Worm (Caenorhabditis elegans) whole organism, L4 larva: Measurements from ENCODE around the gene K02H11.9.
"Not testable (repeated sequence)": the region's sequence is repeated elsewhere in the genome, so short reads cannot be mapped to it uniquely, and the experiment has no call there.

ENCODE experiments used
- D1046.2 ChIP-seq: fragments of 200-800 bp; sonication (Bioruptor generic); IDR thresholded peaks from 2 replicates; pipeline ENCODE4 v1.3.6; 2022; ENCODE audit warnings: missing genetic modification characterization, missing compliant biosample characterization
- F26F4.8 ChIP-seq: fragments of 200-800 bp; sonication (Bioruptor generic); conservative IDR thresholded peaks from 2 replicates; pipeline ENCODE4 v1.3.6; 2022; ENCODE audit warnings: missing genetic modification characterization, missing compliant biosample characterization
- F44E2.7 ChIP-seq: fragments of 200-800 bp; sonication (Bioruptor generic); IDR thresholded peaks from 2 replicates; pipeline ENCODE4 v2.1.2; 2022; ENCODE audit warnings: missing genetic modification characterization, missing compliant biosample characterization
- Y48G9A.11 ChIP-seq: fragments of 200-800 bp; sonication (Bioruptor generic); IDR thresholded peaks from 2 replicates; pipeline ENCODE4 v1.3.6; 2022; ENCODE audit warnings: missing genetic modification reagents, missing genetic modification characterization, missing compliant biosample characterization
- Y5F2A.4 ChIP-seq: fragments of 200-800 bp; sonication (Bioruptor generic); optimal IDR thresholded peaks from 2 replicates; lab custom pipeline; 2018; ENCODE audit warnings: mild to moderate bottlenecking, missing genetic modification characterization, missing compliant biosample characterization
- Y75B8A.6 ChIP-seq: fragments of 200-800 bp; sonication (Bioruptor generic); IDR thresholded peaks from 2 replicates; pipeline ENCODE4 v1.3.6; 2022; ENCODE audit warnings: missing genetic modification reagents, missing genetic modification characterization, missing compliant biosample characterization
- ZK337.2 ChIP-seq: fragments of 200-800 bp; sonication (Bioruptor generic); IDR thresholded peaks from 2 replicates; pipeline ENCODE4 v1.3.6; 2022; ENCODE audit warnings: missing genetic modification reagents, missing genetic modification characterization, missing compliant biosample characterization
- arid-1 ChIP-seq: fragments of 200-800 bp; sonication (Bioruptor generic); conservative IDR thresholded peaks from 2 replicates; pipeline ENCODE4 v1.3.6; 2022; ENCODE audit warnings: missing genetic modification reagents, missing genetic modification characterization, missing compliant biosample characterization
- ceh-20 ChIP-seq: fragments of 200-800 bp; sonication (Bioruptor generic); IDR thresholded peaks from 2 replicates; pipeline ENCODE4 v1.3.6; 2022; ENCODE audit warnings: missing genetic modification reagents, missing genetic modification characterization, missing compliant biosample characterization
- ceh-32 ChIP-seq: sonication (generic microtip); optimal IDR thresholded peaks from 2 replicates; lab custom pipeline; 2016; ENCODE audit warnings: mild to moderate bottlenecking, missing genetic modification characterization, missing compliant biosample characterization; ENCODE audit not compliant: poor library complexity
- ceh-44 ChIP-seq: fragments of 200-800 bp; sonication (Bioruptor generic); IDR thresholded peaks from 2 replicates; pipeline ENCODE4 v1.3.6; 2022; ENCODE audit warnings: missing genetic modification reagents, missing genetic modification characterization, missing compliant biosample characterization
- ctbp-1 ChIP-seq: fragments of 200-800 bp; sonication (Bioruptor generic); IDR thresholded peaks from 2 replicates; pipeline ENCODE4 v1.3.6; 2022; ENCODE audit warnings: missing genetic modification reagents, missing genetic modification characterization, missing compliant biosample characterization
- dmd-6 ChIP-seq: fragments of 200-800 bp; sonication (Bioruptor generic); IDR thresholded peaks from 2 replicates; pipeline ENCODE4 v1.3.6; 2022; ENCODE audit warnings: missing genetic modification reagents, missing genetic modification characterization, missing compliant biosample characterization
- dmd-8 ChIP-seq: fragments of 200-800 bp; sonication (Bioruptor generic); IDR thresholded peaks from 2 replicates; pipeline ENCODE4 v1.3.6; 2022; ENCODE audit warnings: missing genetic modification characterization, missing compliant biosample characterization
- dmd-9 ChIP-seq: fragments of 200-800 bp; sonication (Bioruptor generic); IDR thresholded peaks from 2 replicates; pipeline ENCODE4 v1.3.6; 2022; ENCODE audit warnings: missing genetic modification reagents, missing genetic modification characterization, missing compliant biosample characterization
- dpl-1 ChIP-seq: fragments of 150-350 bp; optimal IDR thresholded peaks from 2 replicates; lab custom pipeline; 2014; ENCODE audit warnings: missing biosample characterization, missing genetic modification reagents, missing genetic modification characterization
- egl-43 ChIP-seq: fragments of 200-800 bp; sonication (Bioruptor generic); IDR thresholded peaks from 2 replicates; pipeline ENCODE4 v1.3.6; 2022; ENCODE audit warnings: missing genetic modification reagents, missing genetic modification characterization, missing compliant biosample characterization
- hif-1 ChIP-seq, 2 experiments: sonication (generic microtip); optimal IDR thresholded peaks; 2 replicates each; lab custom pipeline; 2016 to 2017; ENCODE audit warnings: missing compliant biosample characterization in 2 of 2, missing genetic modification characterization in 2 of 2, missing genetic modification reagents in 2 of 2, missing genotype in 2 of 2, mild to moderate bottlenecking in 1 of 2
- hmg-1.1 ChIP-seq: fragments of 200-800 bp; sonication (Bioruptor generic); IDR thresholded peaks from 2 replicates; pipeline ENCODE4 v1.3.6; 2022; ENCODE audit warnings: missing genetic modification reagents, missing genetic modification characterization, missing compliant biosample characterization
- jun-1 ChIP-seq: fragments of 150-350 bp; optimal IDR thresholded peaks from 2 replicates; lab custom pipeline; 2014; ENCODE audit warnings: missing biosample characterization, missing genetic modification reagents, missing genetic modification characterization
- lin-1 ChIP-seq: fragments of 200-800 bp; sonication (Bioruptor generic); IDR thresholded peaks from 2 replicates; pipeline ENCODE4 v1.3.6; 2022; ENCODE audit warnings: missing genetic modification reagents, missing genetic modification characterization, missing compliant biosample characterization
- lin-13 ChIP-seq: fragments of 150-350 bp; optimal IDR thresholded peaks from 2 replicates; lab custom pipeline; 2014; ENCODE audit warnings: missing biosample characterization, missing genetic modification reagents, missing genetic modification characterization
- lin-38 ChIP-seq: fragments of 200-800 bp; sonication (Bioruptor generic); IDR thresholded peaks from 2 replicates; pipeline ENCODE4 v1.3.6; 2022; ENCODE audit warnings: missing genetic modification reagents, missing genetic modification characterization, missing compliant biosample characterization
- madf-5 ChIP-seq, 2 experiments: fragments of 200-800 bp; sonication (Bioruptor generic); IDR thresholded peaks; 2 replicates each; pipeline ENCODE4 v1.3.6; 2022; ENCODE audit warnings: missing compliant biosample characterization in 2 of 2, missing genetic modification characterization in 2 of 2
- madf-9 ChIP-seq: fragments of 200-800 bp; sonication (Bioruptor generic); conservative IDR thresholded peaks from 2 replicates; pipeline ENCODE4 v1.3.6; 2022; ENCODE audit warnings: missing genetic modification reagents, missing genetic modification characterization, missing compliant biosample characterization
- mdt-29 ChIP-seq: fragments of 200-800 bp; sonication (Bioruptor generic); IDR thresholded peaks from 2 replicates; pipeline ENCODE4 v1.3.6; 2022; ENCODE audit warnings: missing genetic modification reagents, missing genetic modification characterization, missing compliant biosample characterization
- mxl-2 ChIP-seq: fragments of 200-800 bp; sonication (Bioruptor generic); conservative IDR thresholded peaks from 2 replicates; pipeline ENCODE4 v1.3.6; 2022; ENCODE audit warnings: missing genetic modification reagents, missing genetic modification characterization, missing compliant biosample characterization
- nhr-11 ChIP-seq: fragments of 150-350 bp; optimal IDR thresholded peaks from 2 replicates; lab custom pipeline; 2014; ENCODE audit warnings: missing biosample characterization, missing genetic modification characterization
- nhr-25 ChIP-seq: sonication (generic microtip); optimal IDR thresholded peaks from 2 replicates; lab custom pipeline; 2017; ENCODE audit warnings: missing genetic modification characterization, mild to moderate bottlenecking, missing compliant biosample characterization, antibody characterized with exemption, moderate library complexity, borderline replicate concordance; ENCODE audit not compliant: insufficient read depth
- nhr-41 ChIP-seq: fragments of 200-800 bp; sonication (Bioruptor generic); IDR thresholded peaks from 2 replicates; pipeline ENCODE4 v1.3.6; 2022; ENCODE audit warnings: missing genetic modification reagents, missing genetic modification characterization, missing compliant biosample characterization
- pha-4 ChIP-seq, 2 experiments: fragments of 150-350 bp in 1 of 2; fragments of 200-800 bp in 1 of 2; sonication (Bioruptor generic) in 1 of 2; IDR thresholded peaks in 1 of 2; optimal IDR thresholded peaks in 1 of 2; 2 replicates each; pipeline versions ENCODE4 v1.3.6 to Lab custom; 2014 to 2022; ENCODE audit warnings: missing genetic modification characterization in 2 of 2, missing genetic modification reagents in 2 of 2, missing biosample characterization in 1 of 2, missing compliant biosample characterization in 1 of 2
- php-3 ChIP-seq: fragments of 200-800 bp; sonication (Bioruptor generic); IDR thresholded peaks from 2 replicates; pipeline ENCODE4 v1.3.6; 2022; ENCODE audit warnings: missing genetic modification reagents, missing genetic modification characterization, missing compliant biosample characterization
- saeg-2 ChIP-seq: fragments of 200-800 bp; sonication (Bioruptor generic); IDR thresholded peaks from 2 replicates; pipeline ENCODE4 v1.3.6; 2022; ENCODE audit warnings: missing genetic modification reagents, missing genetic modification characterization, missing compliant biosample characterization
- snpc-1.2 ChIP-seq: fragments of 200-800 bp; sonication (Bioruptor generic); IDR thresholded peaks from 2 replicates; pipeline ENCODE4 v1.3.6; 2022; ENCODE audit warnings: missing genetic modification reagents, missing genetic modification characterization, missing compliant biosample characterization
- tra-1 ChIP-seq: fragments of 200-800 bp; sonication (Bioruptor generic); IDR thresholded peaks from 2 replicates; pipeline ENCODE4 v1.3.6; 2022; ENCODE audit warnings: missing genetic modification reagents, missing genetic modification characterization, missing compliant biosample characterization
- unc-130 ChIP-seq: sonication (generic microtip); optimal IDR thresholded peaks from 2 replicates; lab custom pipeline; 2016; ENCODE audit warnings: missing genetic modification reagents, missing genetic modification characterization, missing compliant biosample characterization
- vab-7 ChIP-seq: fragments of 200-800 bp; sonication (Bioruptor generic); IDR thresholded peaks from 2 replicates; pipeline ENCODE4 v1.3.6; 2022; ENCODE audit warnings: missing genetic modification reagents, missing genetic modification characterization, missing compliant biosample characterization
- zfp-2 ChIP-seq: sonication (generic microtip); optimal IDR thresholded peaks from 2 replicates; lab custom pipeline; 2016; ENCODE audit warnings: mild to moderate bottlenecking, missing genetic modification characterization, missing compliant biosample characterization
- zip-11 ChIP-seq: fragments of 200-800 bp; sonication (Bioruptor generic); IDR thresholded peaks from 2 replicates; pipeline ENCODE4 v1.3.6; 2022; ENCODE audit warnings: missing genetic modification characterization, missing compliant biosample characterization

Gene K02H11.9

DNA sequence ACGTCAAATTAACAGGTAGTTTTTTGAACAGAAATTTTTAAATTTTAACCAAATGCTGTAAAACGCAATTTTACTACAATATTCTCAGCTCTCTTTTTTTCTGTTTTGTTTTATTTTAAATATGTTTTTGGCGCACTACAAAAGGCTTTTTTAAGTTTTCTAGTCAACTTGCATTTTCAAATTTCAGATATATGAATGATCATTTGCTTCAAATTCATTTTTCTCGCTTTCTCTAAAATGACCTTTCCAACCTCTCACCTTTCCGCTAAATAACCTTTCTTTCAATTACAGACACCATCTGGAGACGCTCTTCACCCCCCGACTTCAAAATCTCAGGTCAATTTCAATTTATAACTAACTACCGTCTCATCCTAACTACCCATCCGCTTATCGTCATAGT, 29.9 kb upstream of the K02H11.9 start, which contains the start of gene cdc-25.2:
cdc-25.2 (plus strand) TSS at position 301 of the 400 bp plus-strand sequence.
- TF ChIP-seq unc-130: no peak
- TF ChIP-seq egl-43: no peak
- TF ChIP-seq ceh-32 (tag; lab: Kevin White, UChicago): no peak
- TF ChIP-seq Y5F2A.4 (GFP tag; lab: Kevin White, UChicago): no peak
- TF ChIP-seq hmg-1.1: no peak
- no peak for TF ChIP-seq nhr-25 (tag; lab: Kevin White, UChicago)
- no peak for TF ChIP-seq jun-1 (tag; lab: Kevin White, UChicago)
- TF ChIP-seq lin-1: no peak
- no peak for TF ChIP-seq zfp-2
- TF ChIP-seq nhr-11 (tag; lab: Kevin White, UChicago): no peak
- no peak for TF ChIP-seq hif-1 (tag; optimal IDR thresholded peaks at IDR 0.05; lab: Kevin White, UChicago)
- TF ChIP-seq dpl-1 (GFP tag; lab: Kevin White, UChicago): no peak
- TF ChIP-seq lin-13 (GFP tag; lab: Kevin White, UChicago): no peak

DNA sequence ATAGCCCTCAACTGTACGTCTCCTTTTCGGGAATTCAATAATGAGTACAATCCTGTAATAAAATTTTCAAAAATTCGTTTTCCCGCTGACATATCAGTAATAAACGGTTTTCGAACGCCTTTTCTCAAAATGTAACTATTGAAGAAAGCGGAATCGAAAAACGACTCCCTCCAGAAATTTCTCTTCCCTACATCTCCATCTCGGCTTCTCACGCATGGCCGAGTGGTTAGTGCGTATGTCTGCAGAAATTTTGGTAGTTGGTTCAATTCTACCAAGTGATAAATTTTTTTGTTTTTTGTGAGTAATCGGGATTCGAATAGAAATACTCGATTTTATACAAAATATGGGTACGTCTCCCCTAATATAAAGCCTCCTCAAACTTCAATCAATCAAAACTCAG, 24.3 kb upstream of the K02H11.9 start:
- peak; percentile 75 for TF ChIP-seq nhr-41 (GFP tag; lab: Robert Waterston, UW)
- peak; percentile 70 for TF ChIP-seq ceh-20
- peak; percentile 85; the same call in 1 of the 2 replicates for TF ChIP-seq snpc-1.2
- peak; percentile 69 for TF ChIP-seq Y48G9A.11 (GFP tag; lab: Robert Waterston, UW)
- TF ChIP-seq pha-4 (GFP tag; IDR thresholded peaks at IDR 0.05; lab: Robert Waterston, UW): peak; percentile 95
- not testable (repeated sequence) for TF ChIP-seq pha-4 (tag; optimal IDR thresholded peaks at IDR 0.05; lab: Kevin White, UChicago)
- peak; percentile 22 to 77; a peak in 2 of 4 replicates for TF ChIP-seq madf-5 (GFP tag; IDR thresholded peaks at IDR 0.05; lab: Robert Waterston, UW)
- TF ChIP-seq vab-7: peak; percentile 92
- peak; percentile 99 for TF ChIP-seq dmd-8 (GFP tag; lab: Robert Waterston, UW)
- peak; percentile 98 for TF ChIP-seq F26F4.8 (GFP tag; lab: Robert Waterston, UW)
- TF ChIP-seq lin-38: peak; percentile 84
- peak; percentile 82 for TF ChIP-seq mxl-2 (GFP tag; lab: Robert Waterston, UW)
- TF ChIP-seq zip-11 (GFP tag; lab: Robert Waterston, UW): peak; percentile 77; the same call in 1 of the 2 replicates
- peak; percentile 86 for TF ChIP-seq D1046.2 (GFP tag; lab: Robert Waterston, UW)
- TF ChIP-seq mdt-29 (GFP tag; lab: Robert Waterston, UW): peak; percentile 32; the same call in 1 of the 2 replicates
- TF ChIP-seq dmd-9 (GFP tag; lab: Robert Waterston, UW): peak; percentile 79; the same call in 1 of the 2 replicates
- TF ChIP-seq saeg-2 (GFP tag; lab: Robert Waterston, UW): peak; percentile 65; the same call in 1 of the 2 replicates
- peak; percentile 93; the same call in 1 of the 2 replicates for TF ChIP-seq F44E2.7 (GFP tag; lab: Robert Waterston, UW)
- peak; percentile 71; the same call in 1 of the 2 replicates for TF ChIP-seq php-3
- TF ChIP-seq dmd-6: peak; percentile 35; the same call in 1 of the 2 replicates
- TF ChIP-seq ZK337.2: peak; percentile 57; the same call in 1 of the 2 replicates
- TF ChIP-seq lin-1: peak; percentile 84; the same call in 1 of the 2 replicates
- TF ChIP-seq madf-9 (GFP tag; lab: Robert Waterston, UW): peak; percentile 81
- TF ChIP-seq ctbp-1 (GFP tag; lab: Robert Waterston, UW): peak; percentile 61; the same call in 1 of the 2 replicates
- peak; percentile 95 for TF ChIP-seq arid-1
- TF ChIP-seq tra-1 (GFP tag; lab: Robert Waterston, UW): peak; percentile 77
- TF ChIP-seq ceh-44 (GFP tag; lab: Robert Waterston, UW): peak; percentile 46; the same call in 1 of the 2 replicates
- peak; percentile 97 for TF ChIP-seq egl-43
- TF ChIP-seq hmg-1.1: peak; percentile 70
- peak; percentile 67; the same call in 1 of the 2 replicates for TF ChIP-seq Y75B8A.6 (GFP tag; lab: Robert Waterston, UW)
